Fruit fly (Drosophila melanogaster) whole organism, prepupa: Measurements from ENCODE around the gene yps.
A peak's percentile ranks its signal among the peaks of the same experiment; 100 is the strongest.

ENCODE experiments used
- Blimp-1 ChIP-seq: fragments of 200-800 bp; sonication (Bioruptor generic); optimal IDR thresholded peaks from 3 replicates; lab custom pipeline; 2017; ENCODE audit warnings: missing biosample characterization, missing genetic modification characterization, mild to moderate bottlenecking, moderate library complexity, missing genetic modification reagents
- CG10631 ChIP-seq: fragments of 200-800 bp; sonication (Bioruptor generic); optimal IDR thresholded peaks from 2 replicates; lab custom pipeline; 2016; ENCODE audit warnings: missing biosample characterization, missing genetic modification characterization
- CG10669 ChIP-seq: fragments of 200-800 bp; sonication (Bioruptor generic); optimal IDR thresholded peaks from 3 replicates; lab custom pipeline; 2018; ENCODE audit warnings: missing biosample characterization, mild to moderate bottlenecking, missing genetic modification characterization, moderate library complexity
- CG11294 ChIP-seq: fragments of 200-800 bp; sonication (Bioruptor generic); IDR thresholded peaks from 2 replicates; pipeline ENCODE4 v1.3.6; 2022; ENCODE audit warnings: missing biosample characterization, missing genetic modification characterization
- CG11762 ChIP-seq: fragments of 200-800 bp; sonication (Bioruptor generic); optimal IDR thresholded peaks from 3 replicates; lab custom pipeline; 2016; ENCODE audit warnings: missing biosample characterization, missing genetic modification characterization; ENCODE audit not compliant: insufficient read depth
- CG11902 ChIP-seq: fragments of 200-800 bp; sonication (Bioruptor generic); optimal IDR thresholded peaks from 3 replicates; lab custom pipeline; 2016; ENCODE audit warnings: missing biosample characterization, missing genetic modification characterization
- CG15336 ChIP-seq: fragments of 200-800 bp; sonication (Bioruptor generic); IDR thresholded peaks from 2 replicates; pipeline ENCODE4 v1.3.6; 2022; ENCODE audit warnings: missing biosample characterization, missing genetic modification characterization
- CG1621 ChIP-seq: fragments of 200-800 bp; sonication (Bioruptor generic); optimal IDR thresholded peaks from 3 replicates; lab custom pipeline; 2018; ENCODE audit warnings: missing biosample characterization, mild to moderate bottlenecking, missing genetic modification characterization
- CG16779 ChIP-seq: fragments of 200-800 bp; sonication (Bioruptor generic); optimal IDR thresholded peaks from 3 replicates; lab custom pipeline; 2017; ENCODE audit warnings: missing biosample characterization, mild to moderate bottlenecking, missing genetic modification characterization
- CG31627 ChIP-seq: fragments of 200-800 bp; sonication (Bioruptor generic); optimal IDR thresholded peaks from 3 replicates; lab custom pipeline; 2016; ENCODE audit warnings: missing biosample characterization, missing genetic modification characterization
- CG3919 ChIP-seq: fragments of 200-800 bp; sonication (Bioruptor generic); optimal IDR thresholded peaks from 3 replicates; lab custom pipeline; 2016; ENCODE audit warnings: missing biosample characterization, missing genetic modification characterization
- CG4318 ChIP-seq: fragments of 200-800 bp; sonication (Bioruptor generic); optimal IDR thresholded peaks from 3 replicates; lab custom pipeline; 2017; ENCODE audit warnings: missing biosample characterization, mild to moderate bottlenecking, missing genetic modification characterization
- CG6163 ChIP-seq: fragments of 200-800 bp; sonication (Bioruptor generic); IDR thresholded peaks from 3 replicates; pipeline ENCODE4 v1.3.6; 2022; ENCODE audit warnings: missing biosample characterization, missing genetic modification characterization
- CG6276 ChIP-seq: fragments of 200-800 bp; sonication (Bioruptor generic); optimal IDR thresholded peaks from 2 replicates; lab custom pipeline; 2017; ENCODE audit warnings: missing biosample characterization, mild to moderate bottlenecking, missing genetic modification characterization
- CG8632 ChIP-seq: fragments of 200-800 bp; sonication (Bioruptor generic); optimal IDR thresholded peaks from 3 replicates; lab custom pipeline; 2016; ENCODE audit warnings: missing biosample characterization, missing genetic modification characterization
- Eip75B ChIP-seq: fragments of 200-800 bp; sonication (Bioruptor generic); optimal IDR thresholded peaks from 3 replicates; lab custom pipeline; 2016; ENCODE audit warnings: missing biosample characterization, missing genetic modification characterization
- Eip78C ChIP-seq: fragments of 200-800 bp; sonication (Bioruptor generic); peaks from one replicate; lab custom pipeline; 2016; ENCODE audit warnings: missing biosample characterization, missing genetic modification characterization
- Ets96B ChIP-seq: fragments of 200-800 bp; optimal IDR thresholded peaks from 2 replicates; lab custom pipeline; 2019; ENCODE audit warnings: missing biosample characterization, mild to moderate bottlenecking, missing genetic modification characterization, moderate library complexity
- Gug ChIP-seq: fragments of 200-800 bp; sonication (Bioruptor generic); IDR thresholded peaks from 2 replicates; pipeline ENCODE4 v1.3.6; 2022; ENCODE audit warnings: missing biosample characterization, missing genetic modification characterization
- Hr38 ChIP-seq: sonication (Bioruptor generic); optimal IDR thresholded peaks from 2 replicates; lab custom pipeline; 2016; ENCODE audit warnings: missing biosample characterization, missing genetic modification characterization
- Hr4 ChIP-seq: fragments of 200-800 bp; sonication (Bioruptor generic); optimal IDR thresholded peaks from 3 replicates; lab custom pipeline; 2016; ENCODE audit warnings: missing biosample characterization, missing genetic modification characterization
- Lpt ChIP-seq: fragments of 200-800 bp; sonication (Bioruptor generic); optimal IDR thresholded peaks from 3 replicates; lab custom pipeline; 2016; ENCODE audit warnings: missing biosample characterization, missing genetic modification characterization
- Met ChIP-seq: fragments of 200-800 bp; sonication (Bioruptor generic); optimal IDR thresholded peaks from 3 replicates; lab custom pipeline; 2016; ENCODE audit warnings: missing biosample characterization, missing genetic modification characterization
- OdsH ChIP-seq: fragments of 200-800 bp; sonication (Bioruptor generic); optimal IDR thresholded peaks from 3 replicates; lab custom pipeline; 2016; ENCODE audit warnings: missing biosample characterization, missing genetic modification characterization
- Smox ChIP-seq: fragments of 200-800 bp; sonication (Bioruptor generic); optimal IDR thresholded peaks from 3 replicates; lab custom pipeline; 2016; ENCODE audit warnings: missing biosample characterization, missing genetic modification characterization
- Sox102F ChIP-seq: fragments of 200-800 bp; sonication (Bioruptor generic); optimal IDR thresholded peaks from 2 replicates; lab custom pipeline; 2016; ENCODE audit warnings: missing biosample characterization, mild to moderate bottlenecking, missing genetic modification characterization
- Sox14 ChIP-seq: fragments of 200-800 bp; sonication (Bioruptor generic); optimal IDR thresholded peaks from 3 replicates; lab custom pipeline; 2016; ENCODE audit warnings: missing biosample characterization, missing genetic modification characterization
- achi ChIP-seq: fragments of 200-800 bp; sonication (Bioruptor generic); optimal IDR thresholded peaks from 3 replicates; lab custom pipeline; 2016; ENCODE audit warnings: missing biosample characterization, missing genetic modification characterization
- acj6 ChIP-seq: fragments of 200-800 bp; sonication (Bioruptor generic); optimal IDR thresholded peaks from 3 replicates; lab custom pipeline; 2016; ENCODE audit warnings: missing biosample characterization, missing genetic modification characterization
- cyc ChIP-seq: fragments of 200-800 bp; sonication (Bioruptor generic); optimal IDR thresholded peaks from 3 replicates; lab custom pipeline; 2016; ENCODE audit warnings: missing biosample characterization, missing genetic modification characterization
- dac ChIP-seq: fragments of 200-800 bp; sonication (Bioruptor generic); optimal IDR thresholded peaks from 2 replicates; lab custom pipeline; 2017; ENCODE audit warnings: missing biosample characterization, mild to moderate bottlenecking, missing genetic modification characterization
- dsx ChIP-seq: fragments of 200-800 bp; optimal IDR thresholded peaks from 3 replicates; lab custom pipeline; 2019; ENCODE audit warnings: missing biosample characterization, mild to moderate bottlenecking, missing genetic modification characterization, moderate library complexity; ENCODE audit not compliant: poor library complexity, severe bottlenecking
- esn ChIP-seq: fragments of 200-800 bp; sonication (Bioruptor generic); optimal IDR thresholded peaks from 2 replicates; lab custom pipeline; 2016; ENCODE audit warnings: missing biosample characterization, mild to moderate bottlenecking, missing genetic modification characterization, moderate library complexity
- fd59A ChIP-seq: fragments of 200-800 bp; sonication (Bioruptor generic); optimal IDR thresholded peaks from 2 replicates; lab custom pipeline; 2017; ENCODE audit warnings: missing biosample characterization, mild to moderate bottlenecking, missing genetic modification characterization, missing genetic modification reagents
- fkh ChIP-seq: fragments of 200-800 bp; sonication (Bioruptor generic); optimal IDR thresholded peaks from 3 replicates; lab custom pipeline; 2017; ENCODE audit warnings: missing biosample characterization, mild to moderate bottlenecking, missing genetic modification characterization, moderate library complexity
- lz ChIP-seq: fragments of 200-800 bp; sonication (Bioruptor generic); optimal IDR thresholded peaks from 3 replicates; lab custom pipeline; 2016; ENCODE audit warnings: missing biosample characterization, missing genetic modification characterization
- pdm3 ChIP-seq: fragments of 200-800 bp; sonication (Bioruptor generic); optimal IDR thresholded peaks from 3 replicates; lab custom pipeline; 2016; ENCODE audit warnings: missing biosample characterization, missing genetic modification characterization
- ss ChIP-seq, 2 experiments: fragments of 200-800 bp; sonication (Bioruptor generic); optimal IDR thresholded peaks; 2 replicates in 1 of 2; 3 replicates in 1 of 2; lab custom pipeline; 2017 to 2018; ENCODE audit warnings: mild to moderate bottlenecking in 2 of 2, missing biosample characterization in 2 of 2, missing genetic modification characterization in 2 of 2, moderate library complexity in 1 of 2
- svp ChIP-seq: fragments of 200-800 bp; sonication (Bioruptor generic); peaks from one replicate; lab custom pipeline; 2016; ENCODE audit warnings: missing biosample characterization, missing genetic modification characterization
- topi ChIP-seq: fragments of 200-800 bp; sonication (Bioruptor generic); optimal IDR thresholded peaks from 3 replicates; lab custom pipeline; 2016; ENCODE audit warnings: missing biosample characterization, missing genetic modification characterization
- vri ChIP-seq: fragments of 200-800 bp; sonication (Bioruptor generic); optimal IDR thresholded peaks from 3 replicates; lab custom pipeline; 2016; ENCODE audit warnings: missing biosample characterization, mild to moderate bottlenecking, missing genetic modification characterization

yps gene

DNA sequence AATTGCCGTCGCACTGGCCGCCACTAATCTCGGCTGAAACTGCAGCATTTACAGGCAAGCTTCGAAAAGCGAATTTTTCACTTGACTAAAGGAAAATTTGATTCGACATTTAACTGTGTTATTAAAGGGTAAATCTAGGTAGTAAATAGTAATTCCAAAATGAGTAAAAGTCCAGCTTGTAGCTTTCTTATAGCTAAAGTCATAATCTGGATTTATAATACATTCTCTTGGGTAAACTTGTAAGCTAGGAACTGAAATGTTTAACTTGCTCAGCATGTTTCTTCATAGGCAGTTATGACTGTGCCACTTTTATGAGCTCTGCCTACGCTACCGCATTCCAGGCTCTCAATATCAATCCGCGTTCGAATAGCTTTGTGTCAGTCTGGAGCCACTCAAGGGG lies 48.6 kb downstream of the yps start (continued):
- no peak for TF ChIP-seq dsx (GFP tag; lab: Kevin White, UChicago)
- no peak for TF ChIP-seq esn (GFP tag; lab: Kevin White, UChicago)
- TF ChIP-seq Hr4 (GFP tag; lab: Kevin White, UChicago), result peak; percentile 64
- no peak for TF ChIP-seq cyc
- no peak for TF ChIP-seq Smox (GFP tag; lab: Kevin White, UChicago)
- peak; percentile 40 for TF ChIP-seq OdsH
- no peak for TF ChIP-seq Blimp-1 (GFP tag; lab: Kevin White, UChicago)
- no peak for TF ChIP-seq Ets96B
- no peak for TF ChIP-seq fd59A (GFP tag; lab: Kevin White, UChicago)
- TF ChIP-seq CG15336 (GFP tag; lab: Robert Waterston, UW), result peak; percentile 64
- no peak for TF ChIP-seq vri (GFP tag; lab: Kevin White, UChicago)
- no peak for TF ChIP-seq CG11762 (GFP tag; lab: Kevin White, UChicago)
- peak; percentile 50 for TF ChIP-seq Eip78C
- TF ChIP-seq Hr38 (GFP tag; lab: Kevin White, UChicago), result no peak
- TF ChIP-seq achi (GFP tag; lab: Kevin White, UChicago), result peak; percentile 19
- no peak for TF ChIP-seq lz
- TF ChIP-seq ss (GFP tag; optimal IDR thresholded peaks at IDR 0.05; lab: Kevin White, UChicago), result no peak

DNA sequence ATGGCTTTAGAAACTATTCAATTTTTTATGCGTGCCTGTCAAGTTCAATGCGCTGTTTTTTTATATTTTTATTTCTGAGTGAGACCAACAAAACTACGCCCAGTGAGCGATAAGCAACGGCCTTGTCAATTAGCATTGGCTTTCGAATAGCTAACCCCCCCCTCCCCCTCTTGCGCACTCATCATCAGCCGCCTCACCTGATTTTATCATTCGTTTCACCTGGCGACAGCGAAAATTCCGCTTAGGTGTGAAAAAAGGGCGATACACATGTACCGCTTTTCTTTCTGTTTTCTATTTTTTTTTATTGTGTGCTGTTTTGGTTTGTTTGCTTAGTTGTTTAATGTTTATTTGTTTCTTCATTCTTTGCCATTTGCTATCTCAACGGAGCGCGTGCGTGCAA lies 50.0 kb downstream of the yps start:
- no peak for TF ChIP-seq Sox14 (GFP tag; lab: Kevin White, UChicago)
- TF ChIP-seq acj6 (GFP tag; lab: Kevin White, UChicago), result no peak
- TF ChIP-seq fkh (GFP tag; lab: Kevin White, UChicago), result peak; percentile 70
- no peak for TF ChIP-seq dac (GFP tag; lab: Kevin White, UChicago)
- no peak for TF ChIP-seq pdm3 (GFP tag; lab: Kevin White, UChicago)
- TF ChIP-seq CG3919, result no peak
- no peak for TF ChIP-seq CG10631 (GFP tag; lab: Kevin White, UChicago)
- TF ChIP-seq achi (GFP tag; lab: Kevin White, UChicago), result no peak
- TF ChIP-seq fd59A (GFP tag; lab: Kevin White, UChicago), result no peak

DNA sequence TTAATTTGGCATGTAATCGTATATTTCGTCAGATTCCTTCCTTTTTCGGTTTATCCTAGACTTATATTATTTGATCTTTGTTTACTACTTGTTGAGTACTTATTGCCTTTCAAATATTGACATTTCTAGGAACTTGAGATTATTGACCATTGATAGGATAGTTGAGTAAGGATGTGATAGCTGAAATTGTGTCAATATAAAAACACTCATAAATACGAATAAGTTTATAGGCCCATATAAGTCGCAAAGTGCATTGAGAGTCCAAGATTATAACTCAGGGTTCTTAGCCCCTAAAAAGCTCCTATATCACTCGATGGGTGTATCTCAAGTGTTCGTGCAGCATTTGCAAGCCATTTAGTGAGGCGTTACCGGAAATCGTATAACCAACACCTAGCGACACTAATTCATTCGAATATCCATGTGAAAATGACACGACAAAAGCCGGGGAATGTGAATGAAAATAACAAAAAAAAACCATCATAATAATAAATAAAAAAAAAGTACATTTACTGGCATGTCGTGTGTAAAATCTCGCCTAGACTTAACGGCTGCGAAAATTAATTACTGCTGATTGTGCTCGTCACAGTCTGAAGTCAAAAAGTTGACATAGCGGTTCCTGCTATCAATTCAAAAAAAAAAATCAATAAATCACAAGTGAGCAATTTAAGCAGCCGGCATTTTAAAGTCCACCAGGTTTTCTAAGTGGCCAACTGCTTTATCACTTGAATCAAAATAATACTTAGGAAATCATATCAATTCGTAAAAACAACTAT lies 50.9 kb downstream of the yps start:
- TF ChIP-seq svp (GFP tag; lab: Kevin White, UChicago), result peak; percentile 56
- no peak for TF ChIP-seq esn (GFP tag; lab: Kevin White, UChicago)
- TF ChIP-seq CG10631 (GFP tag; lab: Kevin White, UChicago), result no peak
- TF ChIP-seq CG16779 (tag; lab: Kevin White, UChicago), result no peak

DNA sequence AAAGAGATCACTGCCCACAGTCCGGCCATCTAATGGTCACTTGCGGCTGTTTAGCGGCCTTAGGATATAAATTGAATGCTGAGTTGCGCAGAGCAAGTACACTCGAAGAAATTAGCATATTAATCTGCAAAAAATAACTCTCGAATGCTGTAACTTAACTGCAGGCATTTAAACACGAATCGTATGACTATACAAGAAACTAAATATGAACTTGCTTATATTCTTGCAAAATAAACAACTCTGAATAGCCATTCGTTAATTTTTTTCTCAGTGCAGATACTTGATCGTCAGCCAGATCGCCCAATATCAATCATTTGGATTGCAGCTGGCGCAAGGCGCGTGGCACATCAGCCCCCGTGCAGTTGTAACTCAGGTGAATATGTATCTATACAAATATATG lies 51.9 kb downstream of the yps start:
- TF ChIP-seq Sox102F (GFP tag; lab: Kevin White, UChicago), result peak; percentile 47
- TF ChIP-seq CG1621 (tag; lab: Kevin White, UChicago), result no peak
- TF ChIP-seq ss (GFP tag; optimal IDR thresholded peaks at IDR 0.05; lab: Kevin White, UChicago), result no peak
- peak; percentile 30 for TF ChIP-seq CG3919
- peak; percentile 83 for TF ChIP-seq CG15336 (GFP tag; lab: Robert Waterston, UW)
- TF ChIP-seq OdsH, result peak; percentile 37
- peak; percentile 79 for TF ChIP-seq Hr4 (GFP tag; lab: Kevin White, UChicago)
- TF ChIP-seq CG11294 (GFP tag; lab: Robert Waterston, UW), result peak; percentile 58; the same call in 1 of the 2 replicates
- TF ChIP-seq CG31627 (GFP tag; lab: Kevin White, UChicago), result peak; percentile 9
- peak; percentile 5 for TF ChIP-seq topi (GFP tag; lab: Kevin White, UChicago)
- TF ChIP-seq CG11902 (GFP tag; lab: Kevin White, UChicago), result no peak
- TF ChIP-seq Smox (GFP tag; lab: Kevin White, UChicago), result peak; percentile 3
- no peak for TF ChIP-seq CG10669 (GFP tag; lab: Kevin White, UChicago)
- TF ChIP-seq svp (GFP tag; lab: Kevin White, UChicago), result peak; percentile 60
- TF ChIP-seq dac (GFP tag; lab: Kevin White, UChicago), result no peak
- TF ChIP-seq vri (GFP tag; lab: Kevin White, UChicago), result no peak
- peak; percentile 51 for TF ChIP-seq Met (GFP tag; lab: Kevin White, UChicago)
- peak; percentile 64 for TF ChIP-seq Gug (GFP tag; lab: Robert Waterston, UW)
- TF ChIP-seq pdm3 (GFP tag; lab: Kevin White, UChicago), result peak; percentile 32
- TF ChIP-seq cyc, result peak; percentile 9
- TF ChIP-seq CG6276 (GFP tag; lab: Kevin White, UChicago), result peak; percentile 34
- TF ChIP-seq acj6 (GFP tag; lab: Kevin White, UChicago), result peak; percentile 38
- TF ChIP-seq esn (GFP tag; lab: Kevin White, UChicago), result peak; percentile 30
- TF ChIP-seq Lpt, result no peak
- peak; percentile 27 for TF ChIP-seq Eip75B (GFP tag; lab: Kevin White, UChicago)
- peak; percentile 47 for TF ChIP-seq achi (GFP tag; lab: Kevin White, UChicago)
- TF ChIP-seq CG8632 (GFP tag; lab: Kevin White, UChicago), result no peak
- peak; percentile 27 for TF ChIP-seq CG11762 (GFP tag; lab: Kevin White, UChicago)
- TF ChIP-seq Eip78C, result peak; percentile 85
- TF ChIP-seq CG4318, result peak; percentile 60
- peak; percentile 75 for TF ChIP-seq CG6163 (GFP tag; lab: Robert Waterston, UW)
- no peak for TF ChIP-seq fd59A (GFP tag; lab: Kevin White, UChicago)
